Worm (Caenorhabditis elegans) whole organism, L4 larva: ENCODE data around the gene ubxn-4.

Source experiments
- D1046.2 ChIP-seq: fragments of 200-800 bp; sonication (Bioruptor generic); IDR thresholded peaks from 2 replicates; pipeline ENCODE4 v1.3.6; 2022; ENCODE audit warnings: missing genetic modification characterization, missing compliant biosample characterization
- F37D6.2 ChIP-seq: sonication (generic microtip); optimal IDR thresholded peaks from 2 replicates; lab custom pipeline; 2016; ENCODE audit warnings: mild to moderate bottlenecking, missing genetic modification characterization, missing compliant biosample characterization
- F44E2.7 ChIP-seq: fragments of 200-800 bp; sonication (Bioruptor generic); IDR thresholded peaks from 2 replicates; pipeline ENCODE4 v2.1.2; 2022; ENCODE audit warnings: missing genetic modification characterization, missing compliant biosample characterization
- T20F7.1 ChIP-seq: fragments of 200-800 bp; sonication (Bioruptor generic); optimal IDR thresholded peaks from 2 replicates; lab custom pipeline; 2018; ENCODE audit warnings: mild to moderate bottlenecking, missing genetic modification characterization, missing compliant biosample characterization
- Y105C5A.15 ChIP-seq: fragments of 200-800 bp; sonication (Bioruptor generic); IDR thresholded peaks from 2 replicates; pipeline ENCODE4 v1.3.6; 2022; ENCODE audit warnings: missing genetic modification characterization, missing compliant biosample characterization
- aha-1 ChIP-seq: fragments of 150-350 bp; peaks from one replicate; lab custom pipeline; 2014; ENCODE audit warnings: missing biosample characterization, missing genetic modification characterization
- ama-1 ChIP-seq: fragments of 150-350 bp; optimal IDR thresholded peaks from 2 replicates; lab custom pipeline; 2014; ENCODE audit warnings: inconsistent platforms, mixed read lengths
- attf-4 ChIP-seq: sonication (generic microtip); optimal IDR thresholded peaks from 3 replicates; lab custom pipeline; 2017; ENCODE audit warnings: missing biosample characterization, missing genetic modification characterization
- ceh-20 ChIP-seq: fragments of 200-800 bp; sonication (Bioruptor generic); IDR thresholded peaks from 2 replicates; pipeline ENCODE4 v1.3.6; 2022; ENCODE audit warnings: missing genetic modification reagents, missing genetic modification characterization, missing compliant biosample characterization
- ceh-28 ChIP-seq: fragments of 150-350 bp; optimal IDR thresholded peaks from 2 replicates; lab custom pipeline; 2014; ENCODE audit warnings: missing biosample characterization, missing genetic modification reagents, missing genetic modification characterization
- ceh-44 ChIP-seq: fragments of 200-800 bp; sonication (Bioruptor generic); IDR thresholded peaks from 2 replicates; pipeline ENCODE4 v1.3.6; 2022; ENCODE audit warnings: missing genetic modification reagents, missing genetic modification characterization, missing compliant biosample characterization
- dmd-6 ChIP-seq: fragments of 200-800 bp; sonication (Bioruptor generic); IDR thresholded peaks from 2 replicates; pipeline ENCODE4 v1.3.6; 2022; ENCODE audit warnings: missing genetic modification reagents, missing genetic modification characterization, missing compliant biosample characterization
- egl-27 ChIP-seq: sonication (generic microtip); optimal IDR thresholded peaks from 3 replicates; lab custom pipeline; 2017; ENCODE audit warnings: missing biosample characterization, missing genetic modification reagents, missing genetic modification characterization
- fkh-10 ChIP-seq: fragments of 150-350 bp; optimal IDR thresholded peaks from 2 replicates; lab custom pipeline; 2014; ENCODE audit warnings: missing biosample characterization, missing genetic modification reagents, missing genetic modification characterization
- hlh-30 ChIP-seq: sonication (generic microtip); optimal IDR thresholded peaks from 2 replicates; lab custom pipeline; 2017; ENCODE audit warnings: antibody characterized with exemption, mild to moderate bottlenecking, missing genetic modification characterization, missing compliant biosample characterization; ENCODE audit not compliant: insufficient read depth
- lim-7 ChIP-seq: fragments of 200-800 bp; sonication (Bioruptor generic); IDR thresholded peaks from 2 replicates; pipeline ENCODE4 v1.3.6; 2022; ENCODE audit warnings: missing genetic modification characterization, missing compliant biosample characterization
- lin-29 ChIP-seq: fragments of 200-800 bp; sonication (Bioruptor generic); IDR thresholded peaks from 2 replicates; pipeline ENCODE4 v1.3.6; 2022; ENCODE audit warnings: missing genetic modification reagents, missing genetic modification characterization, missing compliant biosample characterization
- lin-38 ChIP-seq: fragments of 200-800 bp; sonication (Bioruptor generic); IDR thresholded peaks from 2 replicates; pipeline ENCODE4 v1.3.6; 2022; ENCODE audit warnings: missing genetic modification reagents, missing genetic modification characterization, missing compliant biosample characterization
- lsy-2 ChIP-seq, 2 experiments: fragments of 150-350 bp in 1 of 2; sonication (generic microtip) in 1 of 2; optimal IDR thresholded peaks; 2 replicates each; lab custom pipeline; 2014 to 2017; ENCODE audit warnings: missing biosample characterization in 2 of 2, missing genetic modification characterization in 2 of 2
- mdl-1 ChIP-seq, 2 experiments: fragments of 150-350 bp in 1 of 2; sonication (generic microtip) in 1 of 2; optimal IDR thresholded peaks; 2 replicates each; lab custom pipeline; 2014 to 2017; ENCODE audit warnings: missing biosample characterization in 2 of 2, missing genetic modification characterization in 2 of 2
- mep-1 ChIP-seq: fragments of 150-350 bp; sonication (generic microtip); optimal IDR thresholded peaks from 3 replicates; lab custom pipeline; 2014; ENCODE audit warnings: missing biosample characterization, missing genetic modification characterization
- mxl-3 ChIP-seq: fragments of 200-800 bp; sonication (Bioruptor generic); optimal IDR thresholded peaks from 2 replicates; lab custom pipeline; 2018; ENCODE audit warnings: mild to moderate bottlenecking, missing genetic modification characterization, missing compliant biosample characterization
- nhr-28 ChIP-seq: fragments of 150-350 bp; optimal IDR thresholded peaks from 2 replicates; lab custom pipeline; 2014; ENCODE audit warnings: missing biosample characterization, missing genetic modification characterization
- nhr-42 ChIP-seq: fragments of 200-800 bp; sonication (Bioruptor generic); IDR thresholded peaks from 2 replicates; pipeline ENCODE4 v1.3.6; 2022; ENCODE audit warnings: missing genetic modification characterization, missing compliant biosample characterization
- nhr-48 ChIP-seq: sonication (generic microtip); optimal IDR thresholded peaks from 2 replicates; lab custom pipeline; 2016; ENCODE audit warnings: mild to moderate bottlenecking, missing genetic modification characterization, missing compliant biosample characterization
- nhr-76 ChIP-seq: fragments of 150-350 bp; optimal IDR thresholded peaks from 2 replicates; lab custom pipeline; 2014; ENCODE audit warnings: missing biosample characterization, missing genetic modification characterization
- nhr-77 ChIP-seq: fragments of 150-350 bp; optimal IDR thresholded peaks from 2 replicates; lab custom pipeline; 2014; ENCODE audit warnings: missing biosample characterization, missing genetic modification characterization
- pha-4 ChIP-seq, 2 experiments: fragments of 150-350 bp in 1 of 2; fragments of 200-800 bp in 1 of 2; sonication (Bioruptor generic) in 1 of 2; IDR thresholded peaks in 1 of 2; optimal IDR thresholded peaks in 1 of 2; 2 replicates each; pipeline versions ENCODE4 v1.3.6 to Lab custom; 2014 to 2022; ENCODE audit warnings: missing genetic modification characterization in 2 of 2, missing genetic modification reagents in 2 of 2, missing biosample characterization in 1 of 2, missing compliant biosample characterization in 1 of 2
- php-3 ChIP-seq: fragments of 200-800 bp; sonication (Bioruptor generic); IDR thresholded peaks from 2 replicates; pipeline ENCODE4 v1.3.6; 2022; ENCODE audit warnings: missing genetic modification reagents, missing genetic modification characterization, missing compliant biosample characterization
- set-16 ChIP-seq: fragments of 200-800 bp; sonication (Bioruptor generic); IDR thresholded peaks from 2 replicates; pipeline ENCODE4 v1.3.6; 2022; ENCODE audit warnings: missing genetic modification reagents, missing genetic modification characterization, missing compliant biosample characterization
- skn-1 ChIP-seq: fragments of 150-350 bp; optimal IDR thresholded peaks from 2 replicates; lab custom pipeline; 2014; ENCODE audit warnings: missing biosample characterization, missing genetic modification characterization
- snpc-4 ChIP-seq: fragments of 150-350 bp; optimal IDR thresholded peaks from 2 replicates; lab custom pipeline; 2014; ENCODE audit warnings: missing biosample characterization, missing genetic modification characterization
- tag-97 ChIP-seq: fragments of 200-800 bp; sonication (Bioruptor generic); IDR thresholded peaks from 2 replicates; pipeline ENCODE4 v1.3.6; 2022; ENCODE audit warnings: missing genetic modification characterization, missing compliant biosample characterization
- unc-62 ChIP-seq, 3 experiments: fragments of 150-350 bp in 1 of 3; sonication (generic microtip); optimal IDR thresholded peaks in 2 of 3; peaks in 1 of 3; 1 replicate in 1 of 3; 2 replicates in 2 of 3; lab custom pipeline; 2014 to 2017; ENCODE audit warnings: missing biosample characterization in 3 of 3, missing genetic modification characterization in 3 of 3, missing genetic modification reagents in 3 of 3, missing genotype in 1 of 3
- zfp-2 ChIP-seq: sonication (generic microtip); optimal IDR thresholded peaks from 2 replicates; lab custom pipeline; 2016; ENCODE audit warnings: mild to moderate bottlenecking, missing genetic modification characterization, missing compliant biosample characterization
- zip-11 ChIP-seq: fragments of 200-800 bp; sonication (Bioruptor generic); IDR thresholded peaks from 2 replicates; pipeline ENCODE4 v1.3.6; 2022; ENCODE audit warnings: missing genetic modification characterization, missing compliant biosample characterization
- zip-2 ChIP-seq: fragments of 150-350 bp; optimal IDR thresholded peaks from 2 replicates; lab custom pipeline; 2014; ENCODE audit warnings: missing biosample characterization, missing genetic modification characterization
- ztf-11 ChIP-seq: fragments of 150-350 bp; optimal IDR thresholded peaks from 2 replicates; lab custom pipeline; 2014; ENCODE audit warnings: missing biosample characterization, missing genetic modification characterization

The ubxn-4 gene

ce11 chrIII:8392307-8392706, 13.1 kb downstream of the ubxn-4 start:
- TF ChIP-seq mxl-3 (GFP tag; lab: Kevin White, UChicago): no peak
- no peak for TF ChIP-seq nhr-77
- TF ChIP-seq hlh-30 (tag; lab: Kevin White, UChicago): peak; percentile 85
- no peak for TF ChIP-seq zfp-2 (tag; lab: Kevin White, UChicago)
- TF ChIP-seq attf-4 (tag; lab: Kevin White, UChicago): no peak
- peak; percentile 14; the same call in 1 of the 2 replicates for TF ChIP-seq dmd-6 (GFP tag; lab: Robert Waterston, UW)
- TF ChIP-seq unc-62 (GFP tag; optimal IDR thresholded peaks at IDR 0.05 in 1 of 2; lab: Kevin White, UChicago): peak in 1 of 2 experiments; percentile 4
- no peak for TF ChIP-seq unc-62 (tag; optimal IDR thresholded peaks at IDR 0.05; lab: Kevin White, UChicago)
- TF ChIP-seq lsy-2 (tag; optimal IDR thresholded peaks at IDR 0.05; lab: Kevin White, UChicago): peak; percentile 33 to 56
- TF ChIP-seq fkh-10 (GFP tag; lab: Kevin White, UChicago): peak; percentile 27
- TF ChIP-seq set-16: no peak
- TF ChIP-seq tag-97 (GFP tag; lab: Robert Waterston, UW): no peak
- no peak for TF ChIP-seq lin-38 (GFP tag; lab: Robert Waterston, UW)
- no peak for TF ChIP-seq F44E2.7
- TF ChIP-seq zip-11 (GFP tag; lab: Robert Waterston, UW): no peak
- no peak for TF ChIP-seq ceh-20 (GFP tag; lab: Robert Waterston, UW)
- no peak for TF ChIP-seq egl-27 (tag; lab: Kevin White, UChicago)
- no peak for TF ChIP-seq ztf-11 (tag; lab: Kevin White, UChicago)
- peak in 1 of 2 experiments; percentile 28 for TF ChIP-seq mdl-1 (tag; optimal IDR thresholded peaks at IDR 0.05; lab: Kevin White, UChicago)

DNA sequence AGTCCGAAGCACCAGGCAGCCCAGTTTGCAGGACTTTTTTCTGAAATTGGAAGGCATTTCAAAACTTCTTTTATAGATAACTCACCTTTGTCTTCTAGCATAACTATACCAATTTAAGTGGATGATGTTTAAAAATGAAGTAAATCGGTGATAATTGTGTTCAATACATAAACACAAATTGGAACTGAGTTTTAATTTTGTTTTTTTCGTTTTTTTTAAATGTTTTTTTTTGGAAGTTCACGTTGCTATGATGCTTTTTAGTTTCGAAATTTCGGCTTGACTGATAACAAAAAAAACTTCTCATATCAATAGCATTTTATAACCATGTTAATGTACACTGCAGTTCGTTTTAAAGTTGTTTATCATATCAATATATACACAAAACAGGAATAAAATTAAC, 15.8 kb downstream of the ubxn-4 start, which contains the start of gene ZK353.4:
Gene ZK353.4, minus strand, starts transcription at position 101 of the 400 bp plus-strand sequence.
- no peak for TF ChIP-seq aha-1 (tag; lab: Kevin White, UChicago)

DNA sequence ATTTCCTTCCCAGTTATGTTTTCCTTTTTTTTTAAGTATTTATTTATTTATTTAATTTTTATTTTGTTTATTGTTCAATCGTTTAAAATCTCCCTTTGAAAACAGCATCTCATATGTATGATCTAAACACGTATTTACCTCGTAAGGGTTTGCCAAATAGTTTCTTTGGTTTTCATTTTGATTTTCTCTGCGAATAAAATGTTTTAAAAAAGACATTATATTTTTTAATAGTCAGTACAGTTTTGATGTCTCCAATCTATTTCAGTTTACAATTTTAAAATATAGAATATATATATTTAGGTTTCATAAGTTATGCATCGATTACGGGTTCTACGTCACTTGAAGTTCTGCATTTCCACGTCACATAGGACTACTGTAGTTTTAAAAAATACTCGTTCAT, 24.7 kb downstream of the ubxn-4 start, which contains the start of gene R05D3.12:
Gene R05D3.12, plus strand, starts transcription at position 301 of the 400 bp plus-strand sequence.
- no peak for TF ChIP-seq egl-27 (tag; lab: Kevin White, UChicago)
- no peak for TF ChIP-seq unc-62 (GFP tag; optimal IDR thresholded peaks at IDR 0.05 in 1 of 2; lab: Kevin White, UChicago)
- no peak for TF ChIP-seq unc-62 (tag; optimal IDR thresholded peaks at IDR 0.05; lab: Kevin White, UChicago)
- TF ChIP-seq snpc-4 (tag; lab: Kevin White, UChicago): no peak
- no peak for TF ChIP-seq zip-2 (tag; lab: Kevin White, UChicago)
- no peak for TF ChIP-seq nhr-76 (tag; lab: Kevin White, UChicago)
- no peak for TF ChIP-seq hlh-30 (tag; lab: Kevin White, UChicago)
- no peak for TF ChIP-seq pha-4 (GFP tag; IDR thresholded peaks at IDR 0.05; lab: Robert Waterston, UW)
- no peak for TF ChIP-seq pha-4 (tag; optimal IDR thresholded peaks at IDR 0.05; lab: Kevin White, UChicago)
- TF ChIP-seq nhr-42 (GFP tag; lab: Robert Waterston, UW): no peak

DNA sequence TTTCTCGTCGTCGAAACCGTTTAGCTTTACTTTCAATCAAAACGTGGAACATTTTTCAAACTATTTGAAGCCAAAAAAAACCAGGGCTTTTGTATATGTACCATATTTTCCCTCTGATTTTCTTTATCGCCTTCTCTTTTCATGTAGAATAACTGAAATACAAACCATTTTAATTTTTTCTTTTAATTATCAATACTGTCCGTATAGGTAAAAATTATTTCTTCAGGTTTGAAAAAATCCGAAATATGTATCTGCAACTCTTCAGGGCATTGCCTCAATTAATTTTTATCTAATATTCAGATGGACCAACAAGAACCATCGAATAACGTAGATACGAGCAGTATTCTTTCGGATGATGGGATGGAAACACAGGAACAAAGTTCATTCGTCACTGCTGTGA, 30.4 kb downstream of the ubxn-4 start, which contains the start of gene met-2:
Gene met-2, plus strand, starts transcription at position 301 of the 400 bp plus-strand sequence.
- TF ChIP-seq T20F7.1 (GFP tag; lab: Kevin White, UChicago) (peak; percentile 39), ceh-28 (tag; lab: Kevin White, UChicago) (no peak), nhr-28 (tag; lab: Kevin White, UChicago) (no peak), mep-1 (peak; percentile 2)

- TF ChIP-seq zip-2 (tag; lab: Kevin White, UChicago) (no peak), aha-1 (tag; lab: Kevin White, UChicago) (peak; percentile 65)
These were observed 33.6 kb downstream of the ubxn-4 start, which contains the start of gene lmbr-1 for ce11 chrIII:8371595-8372305. TSS of gene lmbr-1 (plus strand) at chrIII:8372255.

DNA sequence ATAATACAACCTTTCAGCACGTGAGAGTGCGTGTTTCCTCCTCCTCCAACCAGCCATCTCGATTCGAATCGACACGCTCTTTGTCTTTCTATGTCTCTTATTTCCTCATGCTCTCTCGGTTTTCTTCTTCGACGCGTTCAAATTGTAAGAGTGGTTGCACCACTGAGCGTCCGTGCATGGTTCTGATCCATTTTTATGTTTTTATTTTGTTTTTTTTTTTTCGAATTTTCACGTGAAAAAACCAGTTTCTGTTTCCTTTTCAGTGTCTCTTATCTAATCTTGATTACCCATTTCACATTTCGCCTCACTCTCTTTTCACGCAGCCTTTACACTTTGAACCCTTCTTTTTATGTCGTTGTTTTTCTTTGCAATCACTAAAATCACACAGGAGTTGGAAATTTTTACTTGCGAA, 34.5 kb downstream of the ubxn-4 start:
- TF ChIP-seq zfp-2 (tag; lab: Kevin White, UChicago) (no peak), skn-1 (tag; lab: Kevin White, UChicago) (no peak), nhr-77 (peak; percentile 6), F37D6.2 (tag; lab: Kevin White, UChicago) (no peak), lin-38 (GFP tag; lab: Robert Waterston, UW) (no peak), nhr-48 (peak; percentile 36), lin-29 (GFP tag; lab: Robert Waterston, UW) (no peak), ama-1 (no peak), lim-7 (GFP tag; lab: Robert Waterston, UW) (no peak), ceh-28 (tag; lab: Kevin White, UChicago) (no peak), ceh-44 (GFP tag; lab: Robert Waterston, UW) (no peak), D1046.2 (GFP tag; lab: Robert Waterston, UW) (no peak), hlh-30 (tag; lab: Kevin White, UChicago) (peak; percentile 80), php-3 (GFP tag; lab: Robert Waterston, UW) (peak; percentile 49; the same call in 1 of the 2 replicates), mdl-1 (tag; optimal IDR thresholded peaks at IDR 0.05; lab: Kevin White, UChicago) (peak; percentile 17 to 88), Y105C5A.15 (no peak)
